Fruit fly (Drosophila melanogaster) Kc167 (cell line): ENCODE measurements around the gene CG14556.

Experiments used
- Myc ChIP-seq: fragments of >200 bp; optimal IDR thresholded peaks from 2 replicates; lab custom pipeline; 2017; ENCODE audit warnings: missing external identifiers
- Sin3A ChIP-seq: fragments of >200 bp; optimal IDR thresholded peaks from 2 replicates; lab custom pipeline; 2018; ENCODE audit warnings: missing external identifiers
- h ChIP-seq: fragments of >200 bp; optimal IDR thresholded peaks from 3 replicates; lab custom pipeline; 2018; ENCODE audit warnings: missing external identifiers
- insv ChIP-seq: fragments of >200 bp; optimal IDR thresholded peaks from 3 replicates; lab custom pipeline; 2018; ENCODE audit warnings: missing external identifiers
- psq ChIP-seq: fragments of >200 bp; optimal IDR thresholded peaks from 2 replicates; lab custom pipeline; 2017; ENCODE audit warnings: missing external identifiers
- ttk ChIP-seq: sonication (Bioruptor generic); optimal IDR thresholded peaks from 2 replicates; lab custom pipeline; 2017; ENCODE audit warnings: missing external identifiers

CG14556 gene

DNA sequence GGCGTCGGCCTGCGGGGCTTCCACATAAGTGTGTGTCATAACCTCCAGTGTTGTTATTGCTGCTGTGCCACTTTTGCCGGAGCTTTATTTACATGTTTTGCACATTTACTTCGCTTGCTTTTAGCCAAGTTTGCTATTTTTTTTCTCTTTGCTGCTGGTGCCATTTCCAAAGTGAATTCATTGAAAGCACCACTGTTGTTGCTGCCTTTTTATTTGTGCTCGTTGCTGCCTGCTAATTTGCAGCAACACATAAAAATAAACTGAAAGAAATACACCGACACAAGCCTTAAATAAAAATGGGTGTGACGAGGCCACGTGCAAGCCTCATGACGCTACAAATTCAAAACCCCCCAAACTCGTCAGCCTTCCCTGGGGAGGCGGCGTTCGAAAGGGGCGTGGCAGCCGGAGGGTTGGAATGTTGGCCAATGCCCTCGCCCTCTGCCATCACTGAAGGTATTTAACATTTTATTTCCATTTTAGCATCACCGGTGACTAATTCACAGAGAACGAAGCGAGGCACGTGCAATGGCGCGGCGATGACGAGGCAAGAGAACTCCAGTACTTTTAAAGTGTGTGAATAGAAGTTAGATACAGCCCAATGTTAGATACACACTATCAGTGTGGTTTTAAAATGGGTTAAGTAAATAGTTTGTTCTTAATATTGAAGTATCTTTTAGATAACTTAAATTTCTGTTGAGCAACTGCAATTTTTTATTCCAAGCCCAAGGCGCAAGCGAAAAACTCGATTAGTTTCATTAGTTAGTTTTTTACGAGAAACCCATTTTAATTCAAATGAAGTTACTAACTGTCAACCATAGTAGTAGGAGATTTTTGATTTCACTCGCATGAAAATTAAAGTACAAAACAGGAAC is at the start of gene CG14556:
Gene CG14556, plus strand, starts transcription at position 822 of the 872 bp plus-strand sequence.
- TF ChIP-seq Myc (no peak), psq (lab: Kevin White, UChicago) (no peak), Sin3A (lab: Kevin White, UChicago) (no peak), h (lab: Kevin White, UChicago) (no peak), ttk (no peak), insv (lab: Kevin White, UChicago) (no peak)

DNA sequence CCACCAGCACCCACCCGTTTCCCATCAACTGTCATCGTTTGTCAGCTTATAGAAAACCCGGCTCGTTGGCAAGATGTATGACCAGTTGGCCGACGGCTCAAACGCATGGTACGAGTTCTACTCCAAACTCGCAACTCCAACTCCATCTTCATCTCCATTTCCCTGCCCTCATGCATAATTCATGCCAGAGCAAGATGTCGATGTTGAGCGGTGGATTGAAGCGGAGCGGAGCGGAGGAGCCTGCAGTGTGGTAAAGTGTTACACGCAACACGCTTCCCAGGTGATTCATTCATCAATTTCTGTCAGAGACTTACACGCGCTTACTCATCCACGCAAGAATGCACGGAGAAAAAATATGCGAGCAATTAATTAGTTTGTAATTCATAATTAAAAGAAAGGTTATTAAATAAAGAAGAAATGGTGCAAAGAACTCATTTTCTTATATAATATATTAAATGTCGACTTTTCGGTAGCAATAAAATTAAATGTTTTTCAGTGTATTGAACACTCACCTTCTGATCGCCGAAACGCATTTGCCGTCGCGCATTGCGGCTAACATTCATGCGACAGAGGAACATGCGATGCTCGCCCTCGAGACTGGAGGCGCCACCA is 45.0 kb upstream of the CG14556 start:
- TF ChIP-seq Sin3A (lab: Kevin White, UChicago) (no peak), Myc (no peak), psq (lab: Kevin White, UChicago) (no peak), insv (lab: Kevin White, UChicago) (no peak)

DNA sequence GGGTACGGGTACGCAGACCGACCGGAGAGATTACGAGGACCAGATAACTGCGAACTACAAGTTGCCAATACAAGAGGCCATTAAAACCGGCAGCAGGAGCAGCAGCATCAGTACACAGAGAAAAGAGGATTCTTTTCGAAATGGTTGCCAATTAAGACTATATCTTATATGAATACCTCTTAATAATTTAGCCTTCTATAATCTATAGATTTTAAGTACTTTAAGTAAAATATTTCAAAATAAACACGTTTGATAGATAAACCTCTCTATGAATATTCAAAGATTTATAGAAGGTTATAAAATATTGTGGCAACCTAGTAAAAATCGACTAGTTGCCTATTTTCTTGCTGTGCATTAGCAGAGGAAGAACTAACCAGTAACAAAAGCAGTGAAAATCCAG is 30.9 kb upstream of the CG14556 start:
- no peak for TF ChIP-seq ttk
- TF ChIP-seq Sin3A (lab: Kevin White, UChicago) = no peak
- TF ChIP-seq insv (lab: Kevin White, UChicago) = no peak
- TF ChIP-seq h (lab: Kevin White, UChicago) = no peak
- TF ChIP-seq psq (lab: Kevin White, UChicago) = no peak
- TF ChIP-seq Myc = no peak

DNA sequence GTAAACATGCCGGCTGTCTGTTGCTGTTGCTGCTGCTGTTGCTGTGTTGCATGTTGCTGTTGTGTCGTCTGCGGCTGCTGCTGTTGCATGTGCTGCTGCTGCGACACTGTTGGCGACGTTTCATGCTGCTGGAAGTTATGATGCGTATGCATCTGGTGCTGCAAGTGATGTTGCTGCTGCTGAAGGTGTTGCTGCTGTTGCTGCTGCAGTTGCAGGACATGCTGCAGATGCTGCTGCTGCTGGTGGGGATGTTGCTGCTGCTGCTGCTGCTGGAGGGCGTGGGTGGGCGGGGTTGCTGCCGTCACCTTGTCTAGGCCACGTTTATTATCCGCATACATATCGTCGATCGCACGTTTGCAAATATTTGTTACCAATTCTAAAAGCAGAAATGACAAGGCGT is 30.3 kb upstream of the CG14556 start:
- TF ChIP-seq ttk (no peak), Sin3A (lab: Kevin White, UChicago) (no peak), psq (lab: Kevin White, UChicago) (no peak), h (lab: Kevin White, UChicago) (no peak), insv (lab: Kevin White, UChicago) (no peak), Myc (no peak)

DNA sequence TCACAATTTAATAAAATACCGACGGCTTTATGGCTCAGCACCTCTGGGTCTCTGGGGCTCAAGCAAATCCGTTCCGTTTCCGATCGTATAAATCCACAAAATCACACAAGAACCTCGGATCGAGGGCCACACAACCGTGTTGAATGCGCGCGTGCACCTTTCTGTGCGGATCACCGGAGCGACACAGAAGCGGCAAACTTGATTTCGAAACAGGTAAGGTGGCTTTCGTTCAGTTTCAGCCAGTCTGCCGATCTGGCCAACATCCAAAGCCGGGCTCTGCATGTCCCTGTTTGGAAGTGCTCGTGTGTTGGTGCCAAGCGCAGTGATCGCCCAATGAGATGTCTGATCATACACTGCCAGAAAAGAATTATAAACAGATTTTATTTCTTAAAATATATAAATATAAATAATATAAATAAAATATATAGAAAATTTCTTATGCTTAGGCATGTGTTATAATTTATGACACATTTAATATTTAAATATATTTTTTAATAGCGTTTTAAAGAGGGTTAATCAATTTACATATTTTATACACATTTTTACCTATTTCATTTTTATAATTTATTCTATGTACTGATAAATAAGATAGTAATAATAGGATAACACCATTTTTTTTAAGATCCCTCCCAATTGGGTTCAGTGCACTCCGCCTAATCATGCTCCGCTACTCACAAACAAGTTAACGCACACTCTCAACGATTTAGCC is 27.8 kb upstream of the CG14556 start, which contains the start of gene dysf:
Gene dysf, minus strand, starts transcription at position 210 of the 709 bp plus-strand sequence.
- TF ChIP-seq Sin3A (lab: Kevin White, UChicago) (no peak), ttk (no peak), insv (lab: Kevin White, UChicago) (no peak), Myc (no peak), psq (lab: Kevin White, UChicago) (no peak), h (lab: Kevin White, UChicago) (no peak)

DNA sequence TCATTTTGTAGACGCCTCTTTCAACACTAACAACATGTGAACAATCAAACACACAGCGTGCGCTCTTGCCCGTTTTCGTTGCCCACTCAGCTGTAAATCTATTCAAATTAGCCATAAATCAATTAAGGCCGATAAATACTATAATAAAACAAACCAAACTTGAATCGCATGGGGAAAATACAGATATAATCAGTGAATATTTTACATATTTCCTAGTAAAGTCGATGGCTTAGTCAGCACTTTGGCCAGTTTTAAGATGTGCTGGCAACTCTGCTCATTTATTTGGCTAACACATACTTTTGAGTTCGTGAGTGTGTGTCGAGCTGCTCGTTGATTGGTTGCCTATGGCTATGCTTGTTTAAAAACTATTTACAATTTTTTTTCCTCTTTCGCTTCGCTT is 27.2 kb upstream of the CG14556 start:
- TF ChIP-seq h (lab: Kevin White, UChicago) (no peak), Myc (no peak), insv (lab: Kevin White, UChicago) (no peak), ttk (no peak), psq (lab: Kevin White, UChicago) (no peak), Sin3A (lab: Kevin White, UChicago) (no peak)

DNA sequence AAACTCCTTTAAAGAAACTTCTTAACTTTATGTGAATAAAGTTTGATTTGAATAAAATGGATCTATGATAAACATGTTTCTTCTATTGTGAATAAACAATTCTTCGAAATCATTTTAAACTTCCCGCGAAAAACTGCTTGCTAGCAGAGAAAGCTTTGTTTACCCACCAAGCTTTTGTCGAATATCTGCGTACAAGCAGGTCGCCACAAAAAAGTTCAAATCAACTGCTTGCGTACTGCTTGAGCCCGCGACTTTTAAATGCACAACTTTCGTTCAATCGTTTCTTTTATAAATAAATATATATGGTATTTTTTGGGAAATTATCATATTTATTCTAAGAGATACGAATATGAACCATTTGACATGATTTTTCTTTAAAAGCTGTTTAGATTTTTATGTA is 23.0 kb upstream of the CG14556 start:
- TF ChIP-seq psq (lab: Kevin White, UChicago) (no peak), insv (lab: Kevin White, UChicago) (no peak), Myc (no peak), ttk (no peak), Sin3A (lab: Kevin White, UChicago) (no peak), h (lab: Kevin White, UChicago) (no peak)

DNA sequence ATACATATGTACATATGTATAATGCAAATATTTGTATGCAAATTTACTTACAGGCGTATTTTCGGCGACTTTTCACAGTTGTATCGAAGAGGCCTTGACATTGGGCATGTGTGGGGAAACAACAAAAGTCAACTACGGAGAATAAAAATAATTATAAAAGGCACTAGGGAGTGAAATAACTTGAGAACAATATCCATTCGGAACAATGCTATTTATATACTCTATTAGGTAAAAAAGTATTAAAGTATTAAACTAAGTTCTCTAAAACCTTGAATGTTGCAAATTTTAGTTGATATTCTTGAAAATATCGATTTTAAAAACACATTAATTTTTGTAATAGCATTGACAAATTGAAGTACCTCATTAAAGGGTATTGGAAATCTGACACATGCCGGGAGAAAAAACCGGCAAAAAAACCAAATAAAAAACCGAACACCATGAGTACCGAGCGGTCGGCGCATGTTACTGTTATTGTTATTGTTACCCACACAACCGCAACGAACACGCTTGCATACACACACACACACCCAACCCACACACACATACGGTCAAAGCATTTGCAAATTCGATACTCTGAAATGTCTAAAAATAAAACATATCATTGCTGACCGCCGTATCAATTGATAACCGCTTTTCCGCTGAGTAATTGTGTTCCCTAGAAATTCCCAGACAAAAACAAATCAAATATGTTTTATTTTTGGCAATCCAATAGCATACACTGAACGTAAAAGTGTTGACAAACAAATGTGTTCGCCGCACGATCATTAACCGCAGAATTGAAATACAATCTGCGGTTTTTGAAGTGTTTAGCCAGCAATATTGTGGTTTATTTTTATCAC is 21.9 kb upstream of the CG14556 start:
- TF ChIP-seq psq (lab: Kevin White, UChicago) = no peak
- no peak for TF ChIP-seq insv (lab: Kevin White, UChicago)
- TF ChIP-seq Sin3A (lab: Kevin White, UChicago) = no peak
- no peak for TF ChIP-seq h (lab: Kevin White, UChicago)
- no peak for TF ChIP-seq Myc
- no peak for TF ChIP-seq ttk

DNA sequence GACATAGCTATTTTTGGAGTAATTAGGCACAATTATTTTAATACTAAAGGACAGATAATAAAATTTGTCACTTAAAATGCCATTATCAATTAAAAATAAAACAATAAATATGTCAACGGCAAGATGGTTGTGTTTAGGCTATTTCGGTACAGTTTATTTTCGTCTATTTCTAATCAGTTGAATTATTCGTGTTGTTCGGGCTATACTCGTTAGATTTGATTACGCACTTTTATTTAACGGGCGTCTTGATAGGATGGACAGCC is 21.4 kb upstream of the CG14556 start:
- TF ChIP-seq h (lab: Kevin White, UChicago) = no peak
- no peak for TF ChIP-seq Sin3A (lab: Kevin White, UChicago)
- no peak for TF ChIP-seq Myc
- no peak for TF ChIP-seq psq (lab: Kevin White, UChicago)
- TF ChIP-seq ttk = no peak
- TF ChIP-seq insv (lab: Kevin White, UChicago) = no peak

DNA sequence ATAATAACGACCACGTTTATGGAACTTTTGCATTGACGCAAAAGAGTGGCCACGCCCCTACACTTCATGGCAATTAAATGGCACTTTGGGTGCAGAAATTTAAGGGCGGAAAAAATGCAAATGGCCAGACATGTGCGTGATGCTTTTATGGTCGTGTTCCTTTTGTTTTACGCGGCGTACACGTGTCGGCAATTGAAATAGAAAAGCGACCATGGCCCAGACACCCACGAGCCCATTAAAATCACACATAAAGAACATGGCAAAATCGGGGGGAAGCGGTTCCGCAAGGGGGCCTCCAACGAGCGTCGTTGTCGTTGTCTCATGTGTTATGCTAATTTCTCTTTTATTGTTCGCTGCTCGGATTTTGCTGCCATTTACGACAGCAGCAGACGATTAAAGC is 21.1 kb upstream of the CG14556 start:
- TF ChIP-seq insv (lab: Kevin White, UChicago) = no peak
- TF ChIP-seq ttk = no peak
- no peak for TF ChIP-seq Sin3A (lab: Kevin White, UChicago)
- TF ChIP-seq psq (lab: Kevin White, UChicago) = no peak
- TF ChIP-seq h (lab: Kevin White, UChicago) = no peak

DNA sequence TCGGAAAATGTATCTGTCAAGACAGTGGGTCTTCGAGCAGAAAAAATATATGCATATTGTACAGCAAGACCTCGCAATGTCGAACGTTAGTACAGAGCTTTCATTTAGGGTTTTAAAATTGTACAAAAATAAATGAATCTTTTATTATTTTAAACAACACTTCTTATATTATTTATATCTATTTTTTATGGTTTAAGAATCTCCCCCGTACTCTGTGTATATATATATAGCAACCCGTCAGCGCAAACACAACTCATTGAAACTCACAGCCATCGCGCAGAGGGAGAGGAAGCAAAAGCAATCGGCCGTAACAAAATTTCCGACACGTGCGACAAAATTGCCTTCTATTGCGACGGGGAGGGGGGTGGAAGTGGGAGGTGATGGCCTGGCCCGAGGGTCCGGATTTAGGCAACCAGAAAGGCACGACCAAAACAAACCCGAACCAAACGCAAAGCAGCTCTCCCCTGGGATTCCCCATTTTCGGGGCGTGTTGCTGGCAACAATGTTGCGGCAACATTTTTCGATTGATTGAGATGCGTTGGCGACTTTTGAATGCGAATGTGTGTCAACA is 20.4 kb upstream of the CG14556 start:
- TF ChIP-seq Myc (no peak), h (lab: Kevin White, UChicago) (no peak)
